Fruit fly (Drosophila melanogaster): Measurements from ENCODE around the gene CG42367.

- TF ChIP-seq H2.0 (GFP tag; IDR thresholded peaks at IDR 0.05) (no peak), CG3065 (GFP tag; optimal IDR thresholded peaks at IDR 0.05) (no peak), ash1 (GFP tag; optimal IDR thresholded peaks at IDR 0.05) (no peak), Nf-YC (tag; optimal IDR thresholded peaks at IDR 0.05) (no peak), Myb (GFP tag; optimal IDR thresholded peaks at IDR 0.05) (no peak), Hmx (GFP tag; optimal IDR thresholded peaks at IDR 0.05) (no peak), kah (GFP tag; optimal IDR thresholded peaks at IDR 0.05) (no peak), Deaf1 (tag; optimal IDR thresholded peaks at IDR 0.05) (no peak), CG1024 (GFP tag; IDR thresholded peaks at IDR 0.05) (no peak), odd (GFP tag; optimal IDR thresholded peaks at IDR 0.05) (no peak), nerfin-2 (GFP tag; IDR thresholded peaks at IDR 0.05; ENCODE audit: partially characterized antibody) (no peak)
Measured at dm6 chr2L:9919218-9919617, 11.2 kb upstream of the CG42367 start.

Data from whole organism, embryonic.